Fruit fly (Drosophila melanogaster) whole organism, adult: ENCODE measurements around the gene CG7766.

Source experiments
- CG33017 ChIP-seq: fragments of 200-800 bp; sonication (Bioruptor generic); optimal IDR thresholded peaks from 2 replicates; lab custom pipeline; 2018; ENCODE audit warnings: missing biosample characterization, mild to moderate bottlenecking, missing genetic modification characterization, moderate library complexity
- CG5204 ChIP-seq: fragments of 200-800 bp; sonication (Bioruptor generic); optimal IDR thresholded peaks from 2 replicates; lab custom pipeline; 2016; ENCODE audit warnings: missing biosample characterization, missing genetic modification characterization
- CG7101 ChIP-seq: fragments of 200-800 bp; sonication (Bioruptor generic); optimal IDR thresholded peaks from 2 replicates; lab custom pipeline; 2018; ENCODE audit warnings: missing biosample characterization, mild to moderate bottlenecking, missing genetic modification characterization, moderate library complexity
- Hr96 ChIP-seq: fragments of 200-800 bp; sonication (Bioruptor generic); optimal IDR thresholded peaks from 2 replicates; lab custom pipeline; 2016; ENCODE audit warnings: missing biosample characterization, missing genetic modification characterization

DNA sequence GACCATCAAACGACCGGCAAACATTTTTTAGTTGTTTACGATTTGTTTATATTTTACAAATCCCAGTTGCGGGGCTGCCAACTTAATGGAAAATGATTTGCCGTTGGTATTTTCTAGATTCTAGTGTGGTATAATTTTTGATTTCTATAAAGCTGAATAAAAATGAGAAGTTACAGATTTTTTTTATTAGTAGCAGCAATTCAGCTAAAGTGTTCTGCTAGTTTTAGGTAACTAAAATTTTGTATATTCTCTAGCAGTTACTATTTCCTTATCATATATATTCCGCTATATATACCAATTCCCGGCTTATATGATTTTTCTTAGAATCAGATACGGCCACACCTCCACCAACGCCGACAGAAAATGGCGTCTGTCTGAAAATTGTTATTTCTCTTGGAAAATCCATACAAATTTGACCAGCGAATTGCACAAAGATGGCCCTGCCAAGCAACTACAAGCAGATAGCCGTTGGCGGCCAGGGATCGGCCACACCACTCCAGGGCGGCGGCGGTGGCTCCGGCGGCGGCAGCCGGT lies 45.5 kb upstream of the CG7766 start, which contains the start of the genes fh and Bap111:
- TF ChIP-seq CG33017 (tag; lab: Kevin White, UChicago) (no peak), CG5204 (GFP tag; lab: Kevin White, UChicago) (no peak), Hr96 (GFP tag; lab: Kevin White, UChicago) (no peak), CG7101 (tag; lab: Kevin White, UChicago) (no peak)
